Worm (Caenorhabditis elegans): ENCODE measurements around the gene F55B11.6.
"Not testable (repeated sequence)": the region's sequence is repeated elsewhere in the genome, so short reads cannot be mapped to it uniquely, and the experiment has no call there.

- not testable (repeated sequence) for TF ChIP-seq cebp-1 (GFP tag; IDR thresholded peaks at IDR 0.05); cebp-1 (tag; optimal IDR thresholded peaks at IDR 0.05); unc-62 (GFP tag; optimal IDR thresholded peaks at IDR 0.05); ztf-25 (GFP tag; IDR thresholded peaks at IDR 0.05); sptf-2 (GFP tag; optimal IDR thresholded peaks at IDR 0.05); ceh-58 (GFP tag; IDR thresholded peaks at IDR 0.05); pha-4 (tag; optimal IDR thresholded peaks at IDR 0.05); unc-130 (GFP tag; optimal IDR thresholded peaks at IDR 0.05); ama-1 (optimal IDR thresholded peaks at IDR 0.05); ama-1 (GFP tag; optimal IDR thresholded peaks at IDR 0.05); him-1 (tag; optimal IDR thresholded peaks at IDR 0.05); mel-28 (tag; optimal IDR thresholded peaks at IDR 0.05; ENCODE audit: borderline replicate concordance); lag-1 (GFP tag; IDR thresholded peaks at IDR 0.05); mxl-1 (tag; optimal IDR thresholded peaks at IDR 0.05)
- peak; percentile 70 for TF ChIP-seq F33H1.4 (GFP tag; IDR thresholded peaks at IDR 0.05)
These were observed 38.1 kb upstream of the F55B11.6 start for ce11 chrIV:14455116-14455515.
